Worm (Caenorhabditis elegans): Measurements from ENCODE around the gene tig-2.

ce11 chrV:4676812-4677211 lies 53.1 kb downstream of the tig-2 start:
- no peak for TF ChIP-seq med-1 (GFP tag; optimal IDR thresholded peaks at IDR 0.05; ENCODE audit: insufficient read depth)
- no peak for TF ChIP-seq ref-1 (GFP tag; conservative IDR thresholded peaks at IDR 0.05)
- no peak for TF ChIP-seq klf-2 (GFP tag; conservative IDR thresholded peaks at IDR 0.05)
- no peak for TF ChIP-seq flt-1 (GFP tag; IDR thresholded peaks at IDR 0.05)
- TF ChIP-seq ztf-23 (GFP tag; IDR thresholded peaks at IDR 0.05): no peak
- TF ChIP-seq cog-1 (tag; optimal IDR thresholded peaks at IDR 0.05): no peak
- no peak for TF ChIP-seq T22C8.4 (GFP tag; IDR thresholded peaks at IDR 0.05)
- TF ChIP-seq tab-1 (GFP tag; IDR thresholded peaks at IDR 0.05): no peak
- no peak for TF ChIP-seq ztf-29 (GFP tag; IDR thresholded peaks at IDR 0.05)

All from whole organism, midembryonic.